Worm (Caenorhabditis elegans): Measurements from ENCODE around the gene ZK512.7.
A peak's percentile ranks its signal among the peaks of the same experiment; 100 is the strongest.

The ZK512.7 gene

ce11 chrIII:9118314-9118850 lies 20.1 kb downstream of the ZK512.7 start, which contains the start of gene grl-11:
Gene grl-11, minus strand, starts transcription at chrIII:9118364.
- TF ChIP-seq rnt-1 (tag; optimal IDR thresholded peaks at IDR 0.05) (peak; percentile 36), zip-4 (GFP tag; optimal IDR thresholded peaks at IDR 0.05) (no peak)

- TF ChIP-seq blmp-1 (tag; optimal IDR thresholded peaks at IDR 0.05) (no peak), mep-1 (tag; optimal IDR thresholded peaks at IDR 0.05) (no peak), pqm-1 (tag; optimal IDR thresholded peaks at IDR 0.05) (no peak), ces-1 (GFP tag; optimal IDR thresholded peaks at IDR 0.05) (no peak), mef-2 (tag; optimal IDR thresholded peaks at IDR 0.05) (no peak), dpl-1 (GFP tag; optimal IDR thresholded peaks at IDR 0.05) (no peak), swsn-7 (tag; optimal IDR thresholded peaks at IDR 0.05) (no peak), nhr-84 (tag; optimal IDR thresholded peaks at IDR 0.05) (no peak), mab-9 (GFP tag; IDR thresholded peaks at IDR 0.05) (no peak)
These were observed 22.8 kb downstream of the ZK512.7 start for ce11 chrIII:9115745-9116144.

DNA sequence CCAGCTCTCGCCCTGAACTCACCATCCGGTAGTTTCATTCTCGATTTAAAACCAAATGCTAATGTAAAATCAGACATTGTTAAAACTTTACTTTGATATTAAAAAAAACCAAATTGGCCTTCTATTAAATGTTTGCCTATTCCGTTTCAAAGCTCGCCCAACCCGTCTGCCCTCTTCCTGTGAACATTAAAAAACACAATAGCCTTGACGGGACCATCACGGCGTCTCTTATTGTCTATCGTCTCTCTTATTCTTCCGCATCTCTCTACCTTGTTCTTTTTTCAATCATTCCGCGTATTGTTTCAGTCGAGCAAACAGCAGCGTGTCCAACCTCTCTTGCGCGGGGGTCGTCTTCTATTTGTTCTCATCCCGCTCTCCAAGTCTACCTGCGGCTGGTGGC lies 23.9 kb downstream of the ZK512.7 start, which contains the start of gene ZK512.1:
ZK512.1 (plus strand) TSS at position 301 of the 400 bp plus-strand sequence.
- TF ChIP-seq efl-1 (optimal IDR thresholded peaks at IDR 0.05), result no peak
- TF ChIP-seq efl-1 (GFP tag; optimal IDR thresholded peaks at IDR 0.05 in 1 of 2), result peak in 1 of 2 experiments; percentile 65
- TF ChIP-seq dpl-1 (GFP tag; optimal IDR thresholded peaks at IDR 0.05), result no peak

- TF ChIP-seq nhr-47 (tag; optimal IDR thresholded peaks at IDR 0.05) (no peak), blmp-1 (tag; optimal IDR thresholded peaks at IDR 0.05) (peak; percentile 0)
These were observed 24.4 kb downstream of the ZK512.7 start for ce11 chrIII:9114076-9114475.

- TF ChIP-seq vab-15 (tag; optimal IDR thresholded peaks at IDR 0.05) (no peak), C04F5.9 (tag; optimal IDR thresholded peaks at IDR 0.05) (no peak), nhr-84 (tag; optimal IDR thresholded peaks at IDR 0.05) (no peak), nhr-19 (GFP tag; conservative IDR thresholded peaks at IDR 0.05) (no peak), mab-9 (GFP tag; IDR thresholded peaks at IDR 0.05) (no peak), efl-1 (optimal IDR thresholded peaks at IDR 0.05) (no peak), efl-1 (GFP tag; optimal IDR thresholded peaks at IDR 0.05 in 1 of 2) (peak; percentile 43 to 85), lin-39 (tag; optimal IDR thresholded peaks at IDR 0.05) (no peak), alr-1 (tag; optimal IDR thresholded peaks at IDR 0.05; ENCODE audit: borderline replicate concordance) (no peak), fkh-4 (tag; optimal IDR thresholded peaks at IDR 0.05; ENCODE audit: borderline replicate concordance) (no peak), lin-35 (GFP tag; optimal IDR thresholded peaks at IDR 0.05) (no peak), rnt-1 (tag; optimal IDR thresholded peaks at IDR 0.05) (no peak), blmp-1 (tag; optimal IDR thresholded peaks at IDR 0.05) (peak; percentile 23), zag-1 (tag; optimal IDR thresholded peaks at IDR 0.05) (no peak)
These were observed 26.0 kb downstream of the ZK512.7 start for ce11 chrIII:9112479-9112878.

ce11 chrIII:9110914-9111313 lies 27.6 kb downstream of the ZK512.7 start:
- TF ChIP-seq nhr-71 (tag; optimal IDR thresholded peaks at IDR 0.05), result peak; percentile 27
- TF ChIP-seq nhr-47 (tag; optimal IDR thresholded peaks at IDR 0.05), result peak; percentile 12
- peak; percentile 16 for TF ChIP-seq fkh-8 (tag; optimal IDR thresholded peaks at IDR 0.05)
- peak in 1 of 2 experiments; percentile 19 for TF ChIP-seq lsy-2 (tag; optimal IDR thresholded peaks at IDR 0.05)
- TF ChIP-seq dpl-1 (GFP tag; optimal IDR thresholded peaks at IDR 0.05), result peak in 1 of 3 experiments; percentile 11
- TF ChIP-seq lin-14 (GFP tag; optimal IDR thresholded peaks at IDR 0.05), result peak; percentile 10
- peak; percentile 21; the same call in 1 of the 2 replicates for TF ChIP-seq isw-1 (GFP tag; IDR thresholded peaks at IDR 0.05)
- TF ChIP-seq efl-1 (optimal IDR thresholded peaks at IDR 0.05), result peak in 1 of 2 experiments; percentile 25
- TF ChIP-seq efl-1 (GFP tag; optimal IDR thresholded peaks at IDR 0.05 in 1 of 2), result peak in 1 of 2 experiments; percentile 10

DNA sequence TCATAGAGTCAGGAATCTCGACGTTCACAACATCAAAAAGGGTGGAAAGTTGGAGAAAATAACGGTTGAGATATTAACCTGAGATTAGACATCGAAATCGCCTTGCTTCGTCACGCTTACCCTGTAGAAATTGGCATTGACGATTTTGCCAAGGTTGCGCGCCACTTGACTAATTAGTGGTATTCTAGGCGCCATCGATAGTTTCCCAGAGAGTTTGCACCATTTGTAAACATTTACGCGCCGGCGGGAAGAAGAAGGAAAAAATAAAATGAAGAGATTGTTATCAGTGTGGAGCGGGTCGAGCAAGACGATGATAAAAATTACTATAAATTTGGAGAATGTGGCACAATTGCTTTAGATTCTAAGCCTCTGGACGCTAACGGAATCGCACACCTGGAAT lies 28.2 kb downstream of the ZK512.7 start:
- no peak for TF ChIP-seq sptf-1 (tag; optimal IDR thresholded peaks at IDR 0.05)
- TF ChIP-seq blmp-1 (tag; optimal IDR thresholded peaks at IDR 0.05), result peak; percentile 46
- no peak for TF ChIP-seq tlp-1 (tag; optimal IDR thresholded peaks at IDR 0.05)
- TF ChIP-seq lin-15B (tag; optimal IDR thresholded peaks at IDR 0.05), result no peak
- no peak for TF ChIP-seq nhr-84 (tag; optimal IDR thresholded peaks at IDR 0.05)
- peak; percentile 28 for TF ChIP-seq elt-2 (tag; optimal IDR thresholded peaks at IDR 0.05)
- TF ChIP-seq nhr-85 (tag), result peak; percentile 53
- peak; percentile 22 for TF ChIP-seq lin-14 (GFP tag; optimal IDR thresholded peaks at IDR 0.05)

Data from whole organism, L1 larva.